Worm (Caenorhabditis elegans) whole organism, L4 larva: Measurements from ENCODE around the gene scl-9.

Experiments used
- Y75B8A.6 ChIP-seq: fragments of 200-800 bp; sonication (Bioruptor generic); IDR thresholded peaks from 2 replicates; pipeline ENCODE4 v1.3.6; 2022; ENCODE audit warnings: missing genetic modification reagents, missing genetic modification characterization, missing compliant biosample characterization
- aly-2 ChIP-seq: sonication (generic microtip); optimal IDR thresholded peaks from 2 replicates; lab custom pipeline; 2018; ENCODE audit warnings: missing biosample characterization, missing genetic modification characterization
- fkh-10 ChIP-seq: fragments of 150-350 bp; optimal IDR thresholded peaks from 2 replicates; lab custom pipeline; 2014; ENCODE audit warnings: missing biosample characterization, missing genetic modification reagents, missing genetic modification characterization
- lin-1 ChIP-seq: fragments of 200-800 bp; sonication (Bioruptor generic); IDR thresholded peaks from 2 replicates; pipeline ENCODE4 v1.3.6; 2022; ENCODE audit warnings: missing genetic modification reagents, missing genetic modification characterization, missing compliant biosample characterization
- lin-39 ChIP-seq: fragments of 150-350 bp; optimal IDR thresholded peaks from 2 replicates; lab custom pipeline; 2014; ENCODE audit warnings: missing biosample characterization, missing genetic modification reagents, missing genetic modification characterization
- mdt-29 ChIP-seq: fragments of 200-800 bp; sonication (Bioruptor generic); IDR thresholded peaks from 2 replicates; pipeline ENCODE4 v1.3.6; 2022; ENCODE audit warnings: missing genetic modification reagents, missing genetic modification characterization, missing compliant biosample characterization
- nhr-237 ChIP-seq: sonication (generic microtip); optimal IDR thresholded peaks from 2 replicates; lab custom pipeline; 2017; ENCODE audit warnings: missing biosample characterization, missing genetic modification characterization
- nhr-28 ChIP-seq: fragments of 150-350 bp; optimal IDR thresholded peaks from 2 replicates; lab custom pipeline; 2014; ENCODE audit warnings: missing biosample characterization, missing genetic modification characterization
- nhr-76 ChIP-seq: fragments of 150-350 bp; optimal IDR thresholded peaks from 2 replicates; lab custom pipeline; 2014; ENCODE audit warnings: missing biosample characterization, missing genetic modification characterization

DNA sequence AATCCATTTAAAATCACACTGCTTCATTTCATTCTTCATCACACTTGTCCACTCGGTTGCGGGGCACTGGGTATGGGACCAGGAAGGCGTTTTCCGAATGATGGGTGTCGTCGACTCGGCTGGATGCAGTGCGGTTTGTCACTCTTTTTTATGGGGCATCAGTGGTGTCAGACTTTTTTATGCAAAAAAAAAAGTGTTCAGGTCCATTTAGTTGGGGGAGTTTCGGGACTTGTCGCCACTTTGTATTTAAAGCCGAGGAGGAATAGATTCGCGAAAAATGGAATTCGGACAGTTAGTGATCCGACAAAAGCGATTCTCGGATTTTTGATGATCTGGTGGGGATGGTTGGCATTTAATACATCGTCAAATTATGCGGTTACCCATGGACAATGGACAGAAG, 2.0 kb upstream of the scl-9 start:
- TF ChIP-seq Y75B8A.6 (GFP tag; lab: Robert Waterston, UW) (no peak), nhr-28 (no peak), mdt-29 (GFP tag; lab: Robert Waterston, UW) (no peak), nhr-237 (tag; lab: Kevin White, UChicago) (no peak), lin-1 (no peak), lin-39 (tag; lab: Kevin White, UChicago) (no peak), fkh-10 (GFP tag; lab: Kevin White, UChicago) (no peak), nhr-76 (tag; lab: Kevin White, UChicago) (no peak), aly-2 (no peak)
